Worm (Caenorhabditis elegans) whole organism, young adult: ENCODE measurements around the gene ZC116.5.

Experiments used
- B0019.2 ChIP-seq: fragments of 200-800 bp; sonication (Bioruptor generic); conservative IDR thresholded peaks from 2 replicates; pipeline ENCODE4 v1.3.6; 2022; ENCODE audit warnings: missing genetic modification reagents, missing genetic modification characterization, missing compliant biosample characterization
- C06A6.2 ChIP-seq: fragments of 200-800 bp; sonication (Bioruptor generic); conservative IDR thresholded peaks from 2 replicates; pipeline ENCODE4 v1.3.6; 2022; ENCODE audit warnings: missing genetic modification characterization, missing compliant biosample characterization
- F33H1.4 ChIP-seq: fragments of 200-800 bp; sonication (Bioruptor generic); IDR thresholded peaks from 2 replicates; pipeline ENCODE4 v1.3.6; 2022; ENCODE audit warnings: missing genetic modification reagents, missing genetic modification characterization, missing compliant biosample characterization
- F52B5.7 ChIP-seq: sonication (generic microtip); optimal IDR thresholded peaks from 2 replicates; lab custom pipeline; 2016; ENCODE audit warnings: mild to moderate bottlenecking, missing genetic modification characterization, missing compliant biosample characterization
- F55B11.4 ChIP-seq: sonication (generic microtip); optimal IDR thresholded peaks from 2 replicates; lab custom pipeline; 2016; ENCODE audit warnings: missing compliant biosample characterization, missing genetic modification characterization, borderline replicate concordance; ENCODE audit not compliant: insufficient read depth
- F57C9.4 ChIP-seq: sonication (generic microtip); optimal IDR thresholded peaks from 2 replicates; lab custom pipeline; 2017; ENCODE audit warnings: mild to moderate bottlenecking, missing genetic modification characterization, missing compliant biosample characterization
- T26A5.8 ChIP-seq: sonication (generic microtip); optimal IDR thresholded peaks from 2 replicates; lab custom pipeline; 2016; ENCODE audit warnings: missing genetic modification characterization, missing compliant biosample characterization
- Y53G8AR.9 ChIP-seq: fragments of 200-800 bp; sonication (Bioruptor generic); conservative IDR thresholded peaks from 2 replicates; pipeline ENCODE4 v1.3.6; 2022; ENCODE audit warnings: missing genetic modification reagents, missing genetic modification characterization, missing compliant biosample characterization
- Y95B8A.8 ChIP-seq: fragments of 200-800 bp; sonication (Bioruptor generic); IDR thresholded peaks from 2 replicates; pipeline ENCODE4 v1.3.6; 2022; ENCODE audit warnings: missing genetic modification reagents, missing genetic modification characterization, missing compliant biosample characterization
- ZK185.1 ChIP-seq: sonication (generic microtip); optimal IDR thresholded peaks from 2 replicates; lab custom pipeline; 2016; ENCODE audit warnings: mild to moderate bottlenecking, missing genetic modification characterization, missing compliant biosample characterization; ENCODE audit not compliant: poor library complexity, severe bottlenecking
- ama-1 ChIP-seq, 3 experiments: fragments of 150-350 bp in 1 of 3; sonication (generic microtip) in 2 of 3; optimal IDR thresholded peaks; 2 replicates each; lab custom pipeline; 2014 to 2018; ENCODE audit warnings: missing biosample characterization in 2 of 3, missing genetic modification characterization in 2 of 3, missing genetic modification reagents in 2 of 3
- attf-6 ChIP-seq: fragments of 200-800 bp; sonication (Bioruptor generic); IDR thresholded peaks from 2 replicates; pipeline ENCODE4 v1.3.6; 2022; ENCODE audit warnings: missing genetic modification reagents, missing genetic modification characterization, missing compliant biosample characterization
- bed-1 ChIP-seq: fragments of 200-800 bp; sonication (Bioruptor generic); IDR thresholded peaks from 2 replicates; pipeline ENCODE4 v1.3.6; 2022; ENCODE audit warnings: missing genetic modification reagents, missing genetic modification characterization, missing compliant biosample characterization
- cebp-1 ChIP-seq, 2 experiments: fragments of 200-800 bp in 1 of 2; sonication (Bioruptor generic) in 1 of 2; sonication (generic microtip) in 1 of 2; IDR thresholded peaks in 1 of 2; optimal IDR thresholded peaks in 1 of 2; 2 replicates each; pipeline versions ENCODE4 v1.3.6 to Lab custom; 2017 to 2022; ENCODE audit warnings: missing compliant biosample characterization in 2 of 2, missing genetic modification characterization in 2 of 2, mild to moderate bottlenecking in 1 of 2, missing genetic modification reagents in 1 of 2, moderate library complexity in 1 of 2
- ceh-100 ChIP-seq: fragments of 200-800 bp; sonication (Bioruptor generic); IDR thresholded peaks from 2 replicates; pipeline ENCODE4 v1.3.6; 2022; ENCODE audit warnings: missing genetic modification reagents, missing genetic modification characterization, missing compliant biosample characterization
- ceh-27 ChIP-seq: fragments of 200-800 bp; sonication (Bioruptor generic); optimal IDR thresholded peaks from 2 replicates; lab custom pipeline; 2018; ENCODE audit warnings: mild to moderate bottlenecking, missing genetic modification characterization, moderate library complexity, missing compliant biosample characterization
- ceh-58 ChIP-seq: fragments of 200-800 bp; sonication (Bioruptor generic); IDR thresholded peaks from 2 replicates; pipeline ENCODE4 v1.3.6; 2022; ENCODE audit warnings: missing genetic modification characterization, missing compliant biosample characterization
- dox-1 ChIP-seq: fragments of 200-800 bp; sonication (Bioruptor generic); IDR thresholded peaks from 2 replicates; pipeline ENCODE4 v1.3.6; 2022; ENCODE audit warnings: missing genetic modification reagents, missing genetic modification characterization, missing compliant biosample characterization
- dpl-1 ChIP-seq: fragments of 150-350 bp; optimal IDR thresholded peaks from 2 replicates; lab custom pipeline; 2014; ENCODE audit warnings: missing biosample characterization, missing genetic modification reagents, missing genetic modification characterization
- hlh-12 ChIP-seq: sonication (generic microtip); optimal IDR thresholded peaks from 2 replicates; lab custom pipeline; 2016; ENCODE audit warnings: missing genetic modification characterization, missing compliant biosample characterization
- hsf-1 ChIP-seq: fragments of 200-800 bp; sonication (Bioruptor generic); IDR thresholded peaks from 2 replicates; pipeline ENCODE4 v1.3.6; 2022; ENCODE audit warnings: missing genetic modification reagents, missing genetic modification characterization, missing compliant biosample characterization
- lin-35 ChIP-seq, 3 experiments: fragments of 150-350 bp in 2 of 3; sonication (generic microtip) in 1 of 3; optimal IDR thresholded peaks; 2 replicates each; lab custom pipeline; 2014 to 2018; ENCODE audit warnings: missing biosample characterization in 3 of 3, missing genetic modification characterization in 3 of 3, missing genetic modification reagents in 3 of 3
- lin-40 ChIP-seq: sonication (generic microtip); optimal IDR thresholded peaks from 2 replicates; lab custom pipeline; 2016; ENCODE audit warnings: missing genetic modification characterization, mild to moderate bottlenecking, missing compliant biosample characterization, missing genotype, missing genetic modification reagents
- lir-1 ChIP-seq: fragments of 200-800 bp; sonication (Bioruptor generic); conservative IDR thresholded peaks from 2 replicates; pipeline ENCODE4 v1.3.6; 2022; ENCODE audit warnings: missing genetic modification reagents, missing genetic modification characterization, missing compliant biosample characterization
- madf-3 ChIP-seq: fragments of 200-800 bp; sonication (Bioruptor generic); IDR thresholded peaks from 2 replicates; pipeline ENCODE4 v1.3.6; 2022; ENCODE audit warnings: missing genetic modification reagents, missing genetic modification characterization, missing compliant biosample characterization
- mcd-1 ChIP-seq: fragments of 200-800 bp; sonication (Bioruptor generic); IDR thresholded peaks from 2 replicates; pipeline ENCODE4 v1.3.6; 2022; ENCODE audit warnings: missing genetic modification reagents, missing genetic modification characterization, missing compliant biosample characterization
- mel-28 ChIP-seq: sonication (generic microtip); optimal IDR thresholded peaks from 2 replicates; lab custom pipeline; 2016; ENCODE audit warnings: borderline replicate concordance, mild to moderate bottlenecking, missing genetic modification characterization, missing compliant biosample characterization
- mxl-1 ChIP-seq: sonication (generic microtip); optimal IDR thresholded peaks from 2 replicates; lab custom pipeline; 2016; ENCODE audit warnings: missing genetic modification characterization, missing compliant biosample characterization
- nfya-2 ChIP-seq: fragments of 200-800 bp; sonication (Bioruptor generic); IDR thresholded peaks from 2 replicates; pipeline ENCODE4 v1.3.6; 2022; ENCODE audit warnings: missing genetic modification reagents, missing genetic modification characterization, missing compliant biosample characterization
- nhr-120 ChIP-seq: fragments of 200-800 bp; sonication (Bioruptor generic); IDR thresholded peaks from 2 replicates; pipeline ENCODE4 v1.3.6; 2022; ENCODE audit warnings: missing genetic modification characterization, missing compliant biosample characterization
- nhr-179 ChIP-seq: sonication (generic microtip); optimal IDR thresholded peaks from 2 replicates; lab custom pipeline; 2016; ENCODE audit warnings: mild to moderate bottlenecking, missing genetic modification characterization, missing compliant biosample characterization
- nhr-27 ChIP-seq: fragments of 200-800 bp; sonication (Bioruptor generic); optimal IDR thresholded peaks from 2 replicates; lab custom pipeline; 2018; ENCODE audit warnings: mild to moderate bottlenecking, missing genetic modification characterization, moderate library complexity, missing compliant biosample characterization
- nhr-80 ChIP-seq: sonication (generic microtip); optimal IDR thresholded peaks from 2 replicates; lab custom pipeline; 2016; ENCODE audit warnings: missing genetic modification characterization, missing compliant biosample characterization
- pbrm-1 ChIP-seq: fragments of 200-800 bp; sonication (Bioruptor generic); IDR thresholded peaks from 2 replicates; pipeline ENCODE4 v1.3.6; 2022; ENCODE audit warnings: missing genetic modification reagents, missing genetic modification characterization, missing compliant biosample characterization
- repo-1 ChIP-seq: sonication (generic microtip); optimal IDR thresholded peaks from 2 replicates; lab custom pipeline; 2017; ENCODE audit warnings: mild to moderate bottlenecking, missing genetic modification characterization, missing compliant biosample characterization
- rpc-1 ChIP-seq, 2 experiments: fragments of 150-350 bp in 1 of 2; sonication (generic microtip) in 1 of 2; optimal IDR thresholded peaks; 2 replicates each; lab custom pipeline; 2014 to 2018; ENCODE audit warnings: missing biosample characterization in 1 of 2, missing genetic modification characterization in 1 of 2, missing genetic modification reagents in 1 of 2, missing genotype in 1 of 2
- sea-2 ChIP-seq: fragments of 200-800 bp; sonication (Bioruptor generic); IDR thresholded peaks from 2 replicates; pipeline ENCODE4 v1.3.6; 2022; ENCODE audit warnings: missing genetic modification characterization, missing compliant biosample characterization
- snpc-1.3 ChIP-seq: sonication (generic microtip); optimal IDR thresholded peaks from 2 replicates; lab custom pipeline; 2017; ENCODE audit warnings: missing genetic modification characterization, mild to moderate bottlenecking, missing compliant biosample characterization, antibody characterized with exemption, moderate library complexity, missing genotype, missing genetic modification reagents; ENCODE audit not compliant: insufficient read depth
- sptf-2 ChIP-seq: fragments of 200-800 bp; sonication (Bioruptor generic); optimal IDR thresholded peaks from 2 replicates; lab custom pipeline; 2018; ENCODE audit warnings: mild to moderate bottlenecking, missing genetic modification characterization, missing compliant biosample characterization
- tbx-9 ChIP-seq: sonication (generic microtip); optimal IDR thresholded peaks from 2 replicates; lab custom pipeline; 2016; ENCODE audit warnings: borderline replicate concordance, missing genetic modification characterization, inconsistent platforms, missing compliant biosample characterization
- unc-62 ChIP-seq: fragments of 150-350 bp; optimal IDR thresholded peaks from 2 replicates; lab custom pipeline; 2014; ENCODE audit warnings: missing biosample characterization, missing genetic modification reagents, missing genetic modification characterization
- zfh-2 ChIP-seq: fragments of 200-800 bp; sonication (Bioruptor generic); conservative IDR thresholded peaks from 2 replicates; pipeline ENCODE4 v1.3.6; 2022; ENCODE audit warnings: missing genetic modification reagents, missing genetic modification characterization, missing compliant biosample characterization
- ztf-18 ChIP-seq: sonication (generic microtip); optimal IDR thresholded peaks from 2 replicates; lab custom pipeline; 2016; ENCODE audit warnings: missing genotype, mild to moderate bottlenecking, missing genetic modification characterization, missing compliant biosample characterization
- ztf-25 ChIP-seq: fragments of 200-800 bp; sonication (Bioruptor generic); IDR thresholded peaks from 2 replicates; pipeline ENCODE4 v1.3.6; 2022; ENCODE audit warnings: missing genetic modification reagents, missing genetic modification characterization, missing compliant biosample characterization
- ztf-26 ChIP-seq: sonication (generic microtip); optimal IDR thresholded peaks from 2 replicates; lab custom pipeline; 2017; ENCODE audit warnings: missing genetic modification characterization, missing compliant biosample characterization
- ztf-28 ChIP-seq: fragments of 200-800 bp; sonication (Bioruptor generic); IDR thresholded peaks from 2 replicates; pipeline ENCODE4 v1.3.6; 2022; ENCODE audit warnings: missing genetic modification reagents, missing genetic modification characterization, missing compliant biosample characterization
- ztf-3 ChIP-seq: fragments of 200-800 bp; sonication (Bioruptor generic); optimal IDR thresholded peaks from 2 replicates; lab custom pipeline; 2018; ENCODE audit warnings: mild to moderate bottlenecking, missing genetic modification characterization, missing compliant biosample characterization

ZC116.5 gene

DNA sequence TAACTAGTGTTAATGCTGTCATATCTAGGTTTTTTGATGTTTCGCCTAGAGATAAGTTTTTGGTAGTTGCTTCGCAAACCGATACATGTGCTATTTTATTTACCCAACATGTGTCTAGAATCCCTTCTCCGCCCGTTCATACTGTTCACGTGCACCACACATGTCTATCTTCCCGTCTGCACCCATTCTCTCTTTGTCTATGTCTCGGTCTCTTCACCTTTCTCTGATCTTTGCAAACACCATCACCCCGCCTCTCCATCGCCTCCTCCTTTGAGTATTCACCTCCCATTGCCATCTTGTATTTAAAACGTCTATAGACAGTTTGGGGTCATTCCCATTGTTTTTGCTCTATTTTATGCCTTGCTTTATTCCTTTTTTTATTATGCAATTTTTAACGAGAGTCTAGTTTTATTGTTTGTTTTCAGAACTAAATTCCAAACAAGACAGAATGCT is 28.5 kb upstream of the ZC116.5 start, which contains the start of gene F56H9.2 (continued):
- TF ChIP-seq lin-35 (GFP tag; optimal IDR thresholded peaks at IDR 0.05; lab: Kevin White, UChicago) (peak in 1 of 3 experiments; percentile 18), ztf-26 (tag; lab: Kevin White, UChicago) (peak; percentile 76), hlh-12 (no peak), mcd-1 (GFP tag; lab: Robert Waterston, UW) (peak; percentile 43; the same call in 1 of the 2 replicates), pbrm-1 (no peak), sea-2 (no peak), ztf-3 (GFP tag; lab: Kevin White, UChicago) (no peak), ztf-25 (GFP tag; lab: Robert Waterston, UW) (no peak), C06A6.2 (GFP tag; lab: Robert Waterston, UW) (peak; percentile 67; the same call in 1 of the 2 replicates), tbx-9 (tag; lab: Kevin White, UChicago) (no peak), ceh-58 (GFP tag; lab: Robert Waterston, UW) (no peak), attf-6 (GFP tag; lab: Robert Waterston, UW) (no peak), lin-40 (peak; percentile 67), rpc-1 (optimal IDR thresholded peaks at IDR 0.05; lab: Kevin White, UChicago) (no peak), rpc-1 (tag; optimal IDR thresholded peaks at IDR 0.05; lab: Kevin White, UChicago) (no peak), ztf-28 (GFP tag; lab: Robert Waterston, UW) (no peak), ceh-100 (GFP tag; lab: Robert Waterston, UW) (no peak), Y95B8A.8 (GFP tag; lab: Robert Waterston, UW) (no peak), dox-1 (GFP tag; lab: Robert Waterston, UW) (no peak; the same call in 1 of the 2 replicates), mel-28 (no peak), ama-1 (optimal IDR thresholded peaks at IDR 0.05; lab: Kevin White, UChicago) (no peak), ama-1 (GFP tag; optimal IDR thresholded peaks at IDR 0.05; lab: Kevin White, UChicago) (no peak), T26A5.8 (tag; lab: Kevin White, UChicago) (no peak), Y53G8AR.9 (no peak), madf-3 (GFP tag; lab: Robert Waterston, UW) (no peak), F52B5.7 (tag; lab: Kevin White, UChicago) (no peak), F55B11.4 (tag; lab: Kevin White, UChicago) (no peak), repo-1 (no peak), ZK185.1 (no peak), lir-1 (no peak), snpc-1.3 (tag; lab: Kevin White, UChicago) (no peak), nfya-2 (GFP tag; lab: Robert Waterston, UW) (no peak), F33H1.4 (no peak), hsf-1 (peak; percentile 50; the same call in 1 of the 2 replicates), ztf-18 (no peak), ceh-27 (GFP tag; lab: Kevin White, UChicago) (no peak), cebp-1 (GFP tag; IDR thresholded peaks at IDR 0.05; lab: Robert Waterston, UW) (no peak), cebp-1 (tag; optimal IDR thresholded peaks at IDR 0.05; lab: Kevin White, UChicago) (peak; percentile 64), mxl-1 (no peak), nhr-120 (GFP tag; lab: Robert Waterston, UW) (no peak), nhr-80 (tag; lab: Kevin White, UChicago) (peak; percentile 52), bed-1 (GFP tag; lab: Robert Waterston, UW) (no peak), nhr-27 (tag; lab: Kevin White, UChicago) (no peak), unc-62 (no peak), B0019.2 (GFP tag; lab: Robert Waterston, UW) (no peak), F57C9.4 (tag; lab: Kevin White, UChicago) (no peak), zfh-2 (GFP tag; lab: Robert Waterston, UW) (no peak), dpl-1 (no peak), nhr-179 (tag; lab: Kevin White, UChicago) (no peak), sptf-2 (GFP tag; lab: Kevin White, UChicago) (no peak)
